Worm (Caenorhabditis elegans) whole organism, L4/young adult: ENCODE data around the gene F08F3.4.
A peak's percentile ranks its signal among the peaks of the same experiment; 100 is the strongest.

ENCODE experiments used
- W03F9.2 ChIP-seq: fragments of 150-350 bp; optimal IDR thresholded peaks from 2 replicates; lab custom pipeline; 2014; ENCODE audit warnings: missing biosample characterization, missing genetic modification characterization
- dao-5 ChIP-seq: sonication (generic microtip); optimal IDR thresholded peaks from 2 replicates; lab custom pipeline; 2016; ENCODE audit warnings: missing genotype, missing genetic modification characterization, moderate library complexity, missing compliant biosample characterization
- him-1 ChIP-seq: sonication (generic microtip); optimal IDR thresholded peaks from 2 replicates; lab custom pipeline; 2016; ENCODE audit warnings: missing genotype, missing genetic modification reagents, missing genetic modification characterization, missing compliant biosample characterization

Gene F08F3.4

DNA sequence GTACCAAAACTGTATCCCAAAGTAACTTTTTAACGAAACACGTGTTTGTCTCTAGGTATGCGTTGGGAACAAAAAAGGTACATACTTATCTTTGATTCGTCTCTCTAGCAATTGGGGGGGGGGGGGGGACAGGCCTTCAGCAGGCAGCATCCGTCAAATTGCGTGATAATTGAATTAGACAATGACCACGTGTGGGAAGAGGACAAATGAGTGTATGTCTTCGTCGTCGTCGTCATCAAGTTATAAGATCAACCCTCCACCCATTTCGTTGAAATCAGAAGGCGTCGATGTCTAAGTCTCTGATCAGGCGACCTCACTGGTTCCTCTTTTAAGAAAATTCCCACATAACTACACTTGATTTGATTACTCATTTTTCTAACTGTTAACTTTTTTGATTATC, at the start of gene F08F3.4:
Gene F08F3.4 (plus strand): TSS at position 277 of the 400 bp plus-strand sequence.
- TF ChIP-seq W03F9.2 (tag; lab: Kevin White, UChicago) = no peak
- no peak for TF ChIP-seq him-1 (tag; lab: Kevin White, UChicago)
- TF ChIP-seq dao-5 (tag; lab: Kevin White, UChicago) = no peak

DNA sequence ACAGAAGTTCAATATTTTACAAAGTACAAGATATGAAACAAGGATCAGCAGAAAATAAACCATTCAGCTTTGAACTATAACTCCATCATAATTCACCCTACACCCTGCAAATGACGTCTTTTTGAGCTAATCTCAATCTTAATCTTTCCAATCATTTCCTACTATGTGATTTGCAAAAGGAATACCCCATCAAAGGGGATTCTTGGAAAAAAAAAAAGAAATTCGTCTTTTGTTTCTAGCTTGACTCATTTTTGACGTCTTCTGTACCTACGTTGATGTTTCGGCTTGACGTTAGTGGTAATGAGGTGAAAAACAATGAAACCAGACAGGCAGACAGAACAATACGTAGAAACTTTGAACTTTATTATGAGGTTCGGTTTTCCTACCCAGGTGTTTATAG, 48.5 kb upstream of the F08F3.4 start:
- TF ChIP-seq him-1 (tag; lab: Kevin White, UChicago) = no peak
- no peak for TF ChIP-seq dao-5 (tag; lab: Kevin White, UChicago)
- no peak for TF ChIP-seq W03F9.2 (tag; lab: Kevin White, UChicago)

DNA sequence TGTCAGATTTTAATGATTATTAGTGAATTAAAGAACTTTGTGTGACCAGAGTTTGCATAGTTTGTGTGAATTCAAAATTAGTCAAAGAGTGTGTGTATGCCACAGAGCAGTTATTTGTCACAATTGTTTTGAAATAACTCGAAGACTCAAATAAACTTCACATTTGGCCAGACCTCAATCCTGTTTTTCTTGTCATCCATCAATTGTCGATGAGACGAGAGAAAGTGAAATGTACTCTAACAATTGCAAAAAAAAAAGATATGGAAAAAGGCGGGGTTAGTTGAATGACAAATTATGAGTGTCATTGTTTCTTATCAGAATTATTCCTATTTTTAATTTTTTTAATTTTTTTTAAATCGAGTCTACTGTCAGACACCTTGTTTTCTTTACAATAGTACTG, 45.9 kb upstream of the F08F3.4 start, which contains the start of gene T09D3.8:
Gene T09D3.8 (plus strand): TSS at position 301 of the 400 bp plus-strand sequence.
- TF ChIP-seq W03F9.2 (tag; lab: Kevin White, UChicago) = no peak
- no peak for TF ChIP-seq him-1 (tag; lab: Kevin White, UChicago)
- TF ChIP-seq dao-5 (tag; lab: Kevin White, UChicago) = no peak

DNA sequence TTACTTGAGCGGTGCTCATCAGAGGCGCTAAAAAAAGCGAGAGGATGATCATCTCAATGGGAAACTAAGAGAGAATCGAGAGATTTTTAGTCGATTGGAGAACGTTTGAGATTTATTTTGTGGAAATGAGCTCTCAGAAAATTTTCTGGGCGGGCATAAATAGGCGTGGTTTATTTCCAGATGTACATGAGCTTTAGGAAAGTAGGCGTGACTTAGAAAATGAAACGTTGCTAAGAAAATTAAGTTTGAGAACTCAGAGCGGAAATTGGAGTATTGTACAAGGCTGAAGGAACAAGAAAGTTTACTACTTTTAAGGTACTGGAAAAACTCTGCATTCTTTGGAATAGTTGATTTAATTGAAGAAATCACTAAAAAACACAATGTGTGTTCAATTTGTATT, 42.0 kb upstream of the F08F3.4 start, which contains the start of gene T09D3.9:
Gene T09D3.9 (minus strand): TSS at position 101 of the 400 bp plus-strand sequence.
- no peak for TF ChIP-seq dao-5 (tag; lab: Kevin White, UChicago)
- TF ChIP-seq W03F9.2 (tag; lab: Kevin White, UChicago) = no peak
- TF ChIP-seq him-1 (tag; lab: Kevin White, UChicago) = no peak

DNA sequence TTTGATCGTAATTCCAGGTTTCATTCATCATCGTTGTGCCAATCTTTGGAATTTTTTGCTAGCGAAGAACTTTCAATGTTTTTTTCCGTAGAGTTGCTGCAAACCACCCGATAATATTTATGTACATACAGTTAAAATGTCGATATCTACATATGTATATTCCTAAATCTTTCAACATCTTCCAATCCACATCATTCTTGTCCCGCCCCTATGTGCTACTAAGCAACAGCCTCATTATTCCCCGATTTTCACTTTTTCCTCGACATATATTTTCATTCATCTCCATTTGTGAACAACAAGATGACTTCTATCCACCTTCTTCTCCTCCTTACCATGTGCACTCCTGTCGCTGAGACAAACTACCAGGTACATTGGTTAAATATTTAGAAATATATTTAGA, 38.6 kb upstream of the F08F3.4 start, which contains the start of gene C35A11.3:
Gene C35A11.3 (plus strand): TSS at position 301 of the 400 bp plus-strand sequence.
- no peak for TF ChIP-seq him-1 (tag; lab: Kevin White, UChicago)

DNA sequence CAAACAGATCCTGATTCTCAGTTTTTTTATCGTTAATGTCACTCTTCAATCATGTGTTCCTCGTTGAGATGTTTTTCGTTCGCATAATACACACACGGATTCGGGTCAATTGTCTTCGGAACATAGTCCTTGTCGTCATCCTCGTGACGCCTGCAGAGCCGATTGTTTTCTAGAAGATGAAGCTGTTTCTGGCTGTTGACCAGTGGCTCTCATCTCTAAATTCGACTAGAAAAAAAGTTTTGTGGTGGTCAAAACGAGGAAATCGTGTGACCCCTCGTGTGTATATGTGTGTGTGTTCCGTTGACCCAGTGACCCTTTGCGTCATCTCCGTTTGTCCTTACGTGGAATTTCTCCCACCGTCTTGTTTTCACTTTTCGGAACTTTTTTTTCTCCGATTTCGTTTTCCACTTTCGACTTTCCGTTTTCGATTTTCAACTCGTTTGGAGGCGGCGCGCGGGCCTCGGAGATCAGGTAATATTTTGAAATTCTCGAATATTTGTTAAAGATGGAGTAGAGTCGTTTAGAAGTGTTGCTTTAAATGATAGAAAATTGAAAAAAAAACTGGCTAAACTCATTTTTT, 24.8 kb upstream of the F08F3.4 start, which contains the start of gene C35A11.2:
Gene C35A11.2 (plus strand): TSS at position 386 of the 580 bp plus-strand sequence.
- TF ChIP-seq him-1 (tag; lab: Kevin White, UChicago) (no peak), dao-5 (tag; lab: Kevin White, UChicago) (no peak), W03F9.2 (tag; lab: Kevin White, UChicago) (no peak)

DNA sequence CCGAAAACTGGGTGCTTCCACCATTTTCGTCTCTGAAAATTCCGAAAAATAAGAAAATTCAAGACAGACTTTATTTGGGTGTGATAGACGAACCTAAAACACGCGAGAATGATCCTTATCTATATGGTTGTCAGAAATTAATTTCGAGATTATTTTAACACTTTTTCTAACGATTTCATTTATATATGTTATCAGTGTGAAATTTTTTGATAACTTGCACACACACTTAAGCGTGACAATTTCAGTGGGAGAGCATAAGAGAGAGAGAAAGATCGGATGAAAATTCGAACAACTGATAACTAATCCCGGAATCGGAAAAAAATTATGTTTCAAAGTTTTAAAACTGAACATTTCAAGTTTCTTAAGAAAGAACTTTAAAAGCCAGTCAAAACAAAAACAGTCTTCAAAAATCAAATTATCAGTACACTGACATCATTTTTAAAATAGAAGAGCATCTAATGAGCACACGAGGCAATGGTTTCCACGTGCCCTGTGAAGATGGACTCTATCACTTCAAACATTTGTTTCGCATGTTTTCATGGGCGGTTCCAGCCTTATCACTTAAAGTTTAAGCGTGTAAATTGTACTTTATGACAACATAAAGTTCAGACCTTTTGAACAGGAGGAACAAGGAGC, 17.6 kb upstream of the F08F3.4 start, which contains the start of gene C35A11.4:
Gene C35A11.4 (minus strand): TSS at position 156 of the 636 bp plus-strand sequence.
- TF ChIP-seq W03F9.2 (tag; lab: Kevin White, UChicago) (no peak), him-1 (tag; lab: Kevin White, UChicago) (no peak), dao-5 (tag; lab: Kevin White, UChicago) (no peak)

DNA sequence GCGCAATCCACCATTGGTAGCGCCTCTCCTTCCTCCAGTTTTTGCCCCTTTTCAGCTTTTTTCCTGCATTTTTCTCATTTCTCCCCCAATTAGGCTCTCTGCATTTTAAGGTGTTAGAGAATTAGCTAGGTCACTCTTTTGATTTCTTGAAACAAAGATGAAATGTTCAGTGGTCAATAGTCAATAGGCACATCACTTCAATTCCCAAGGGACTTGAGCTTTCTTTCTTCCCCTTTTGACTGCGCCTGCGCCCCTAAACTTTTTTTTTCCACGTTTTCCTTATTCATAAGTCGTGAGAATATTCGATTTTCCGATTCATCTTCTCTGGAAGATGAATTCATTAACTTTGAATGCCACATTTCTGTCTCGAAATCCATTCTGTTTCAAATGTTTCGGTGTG, 6.8 kb upstream of the F08F3.4 start:
- TF ChIP-seq dao-5 (tag; lab: Kevin White, UChicago) (no peak), him-1 (tag; lab: Kevin White, UChicago) (peak; percentile 13)

DNA sequence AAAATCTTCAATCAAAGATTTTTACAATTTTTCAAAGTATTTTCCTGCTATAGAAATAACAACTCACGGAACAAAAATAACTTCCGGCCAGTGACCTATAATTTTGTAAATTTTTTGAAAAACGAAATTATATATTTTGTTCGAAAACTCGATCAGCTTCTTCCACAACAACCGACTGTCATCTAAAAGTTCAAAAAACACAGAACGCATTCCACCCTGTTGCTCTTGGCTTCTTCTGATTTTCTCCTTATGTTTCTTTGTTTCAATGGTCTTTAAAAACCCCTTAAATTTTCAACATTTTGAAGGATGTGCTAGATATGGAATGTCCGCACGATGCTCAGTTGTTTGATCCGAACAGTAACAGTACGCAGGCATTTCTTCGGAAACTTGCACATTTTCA, 5.7 kb upstream of the F08F3.4 start, which contains the start of gene dmsr-7:
Gene dmsr-7 (plus strand): TSS at position 301 of the 400 bp plus-strand sequence.
- TF ChIP-seq W03F9.2 (tag; lab: Kevin White, UChicago) (no peak), dao-5 (tag; lab: Kevin White, UChicago) (no peak), him-1 (tag; lab: Kevin White, UChicago) (no peak)

DNA sequence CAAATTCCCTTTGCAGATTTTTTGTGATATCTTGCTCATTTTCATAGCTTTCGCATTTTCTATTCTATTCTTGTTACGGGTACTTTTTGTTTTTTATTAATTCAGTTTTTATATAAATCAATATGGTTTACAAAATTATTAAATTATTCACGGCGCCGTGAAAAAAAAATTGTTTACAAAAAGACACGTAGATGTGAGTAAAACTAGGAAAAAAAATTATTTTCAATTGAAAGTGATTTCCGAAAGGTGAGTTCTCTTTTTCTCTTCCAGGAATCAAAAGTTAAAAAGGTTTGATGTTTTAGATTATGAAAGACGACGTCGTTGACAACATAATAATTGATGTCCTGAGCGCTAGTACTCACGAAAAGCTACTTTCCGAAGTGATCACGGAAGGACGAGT, 2.5 kb upstream of the F08F3.4 start, which contains the start of gene C25A6.1:
Gene C25A6.1 (plus strand): TSS at position 301 of the 400 bp plus-strand sequence.
- TF ChIP-seq dao-5 (tag; lab: Kevin White, UChicago) (no peak), him-1 (tag; lab: Kevin White, UChicago) (no peak), W03F9.2 (tag; lab: Kevin White, UChicago) (no peak)

DNA sequence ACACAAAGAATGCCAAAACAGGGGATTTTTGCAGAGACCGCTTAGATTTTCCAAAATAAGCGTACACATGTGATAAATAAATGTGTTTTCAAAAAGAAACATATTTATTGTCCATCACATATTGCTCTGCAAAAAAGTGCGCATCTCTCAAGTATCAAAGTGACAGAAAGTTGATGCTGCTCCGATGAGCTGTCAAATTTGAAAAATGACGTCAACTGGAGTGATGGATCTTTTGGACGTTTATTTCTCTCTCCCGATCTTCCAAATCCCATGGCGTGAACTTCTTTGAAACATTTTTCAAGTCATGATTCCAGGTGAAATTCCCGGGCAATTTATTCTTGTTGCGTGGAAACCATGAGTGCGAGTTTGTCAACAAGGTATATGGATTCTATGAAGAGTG, 1.8 kb upstream of the F08F3.4 start:
- TF ChIP-seq dao-5 (tag; lab: Kevin White, UChicago) = no peak
- no peak for TF ChIP-seq W03F9.2 (tag; lab: Kevin White, UChicago)
- no peak for TF ChIP-seq him-1 (tag; lab: Kevin White, UChicago)

DNA sequence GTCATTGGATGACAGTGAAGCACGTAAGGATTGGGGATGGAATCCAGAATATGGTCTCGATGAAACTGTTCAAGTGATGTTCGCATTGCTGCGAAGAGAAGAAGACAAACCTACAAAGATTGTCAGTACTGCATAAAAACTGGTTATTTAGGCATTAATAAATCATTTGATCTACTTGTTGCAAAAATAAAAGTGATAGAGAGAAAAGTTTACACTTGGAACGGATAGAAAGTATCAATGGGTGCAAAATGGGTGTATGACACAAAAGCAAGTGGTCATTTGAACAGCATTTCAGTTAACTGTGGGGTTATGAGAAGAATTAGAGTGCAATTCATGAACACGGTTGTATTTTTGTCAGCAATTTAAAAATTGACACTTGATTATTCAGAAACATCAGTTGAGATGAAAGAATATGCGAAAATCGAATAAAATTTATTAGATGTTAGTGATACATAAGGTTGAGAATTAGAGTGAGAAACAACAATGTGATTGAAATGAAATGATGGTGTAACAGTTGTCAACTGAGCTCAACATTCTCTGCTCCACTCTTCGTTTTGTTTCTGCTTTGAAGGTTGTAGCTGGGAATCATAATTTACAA, 2.2 kb downstream of the F08F3.4 start, which contains the start of gene F08F3.10:
Gene F08F3.10 (plus strand): TSS at position 548 of the 598 bp plus-strand sequence.
- TF ChIP-seq W03F9.2 (tag; lab: Kevin White, UChicago) (no peak), dao-5 (tag; lab: Kevin White, UChicago) (no peak), him-1 (tag; lab: Kevin White, UChicago) (no peak)

DNA sequence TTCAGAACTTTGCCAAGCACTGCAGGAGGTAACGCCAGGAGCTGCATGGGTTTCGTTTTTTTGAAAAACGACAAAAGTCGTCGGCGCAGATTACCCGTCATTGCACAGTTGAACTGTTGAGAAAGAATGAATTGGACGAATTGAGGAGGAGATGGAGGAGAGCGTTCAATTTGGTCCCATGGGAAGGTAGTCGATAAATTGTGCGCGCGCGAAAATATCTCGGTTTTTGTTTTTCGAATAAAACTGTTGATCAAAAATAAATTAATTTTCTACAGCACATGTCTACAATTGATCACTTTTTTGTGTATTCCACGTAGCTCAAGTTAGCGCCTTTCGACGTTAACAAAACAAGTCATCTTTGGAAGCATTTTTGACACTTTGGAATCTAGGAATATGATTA, 9.2 kb downstream of the F08F3.4 start, which contains the start of gene F08F3.6:
Gene F08F3.6 (minus strand): TSS at position 153 of the 400 bp plus-strand sequence.
- TF ChIP-seq dao-5 (tag; lab: Kevin White, UChicago) (no peak), W03F9.2 (tag; lab: Kevin White, UChicago) (no peak)
